Worm (Caenorhabditis elegans): ENCODE results near the gene ceh-19.
"Not testable (repeated sequence)": the region's sequence is repeated elsewhere in the genome, so short reads cannot be mapped to it uniquely, and the experiment has no call there.

Gene ceh-19

DNA sequence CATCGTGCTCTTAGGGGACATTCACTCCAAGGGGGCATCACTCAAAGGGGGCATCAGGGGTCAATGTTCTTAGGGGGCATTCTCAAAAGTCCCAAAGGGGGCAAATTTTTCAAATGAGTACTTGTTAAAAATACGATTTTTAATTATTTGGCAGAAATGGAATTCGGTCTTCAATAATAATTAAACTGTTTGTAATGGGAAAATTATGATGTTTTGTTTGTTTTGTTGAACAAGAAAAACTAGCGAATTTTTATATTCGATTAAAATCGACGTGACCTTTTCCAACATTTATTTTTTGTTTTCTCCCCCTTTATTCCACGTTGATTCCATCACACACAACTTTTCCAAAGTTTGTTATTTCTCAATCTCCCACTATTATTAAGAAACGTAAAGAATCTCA is 11.3 kb upstream of the ceh-19 start, which contains the start of gene F57H12.5:
Gene F57H12.5, plus strand, starts transcription at position 301 of the 400 bp plus-strand sequence.
- TF ChIP-seq him-1 (tag; optimal IDR thresholded peaks at IDR 0.05), result no peak
- TF ChIP-seq W03F9.2 (tag; optimal IDR thresholded peaks at IDR 0.05), result no peak
- no peak for TF ChIP-seq dao-5 (tag; optimal IDR thresholded peaks at IDR 0.05)

DNA sequence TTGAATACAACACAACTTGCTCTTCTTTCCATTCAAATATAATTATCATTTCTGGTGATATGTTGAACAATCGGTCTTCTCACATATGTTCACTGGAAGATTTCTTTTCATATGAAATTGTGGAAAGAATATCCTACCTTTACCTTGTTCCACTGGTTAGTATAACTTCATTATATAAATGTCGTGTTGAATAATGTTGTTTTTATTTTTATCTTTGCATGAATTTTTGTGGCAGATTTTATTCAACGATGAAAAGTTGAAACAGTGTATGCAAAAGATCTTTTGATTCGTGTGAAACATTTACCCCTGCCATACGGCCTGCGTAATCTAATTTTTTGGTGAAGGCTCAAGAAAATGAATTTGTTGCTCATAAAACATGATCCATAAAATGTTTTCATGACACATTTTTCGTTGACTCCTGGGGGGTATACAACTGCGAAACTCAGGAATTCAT is 6.2 kb upstream of the ceh-19 start:
- TF ChIP-seq W03F9.2 (tag; optimal IDR thresholded peaks at IDR 0.05) (no peak), him-1 (tag; optimal IDR thresholded peaks at IDR 0.05) (no peak), dao-5 (tag; optimal IDR thresholded peaks at IDR 0.05) (no peak)

DNA sequence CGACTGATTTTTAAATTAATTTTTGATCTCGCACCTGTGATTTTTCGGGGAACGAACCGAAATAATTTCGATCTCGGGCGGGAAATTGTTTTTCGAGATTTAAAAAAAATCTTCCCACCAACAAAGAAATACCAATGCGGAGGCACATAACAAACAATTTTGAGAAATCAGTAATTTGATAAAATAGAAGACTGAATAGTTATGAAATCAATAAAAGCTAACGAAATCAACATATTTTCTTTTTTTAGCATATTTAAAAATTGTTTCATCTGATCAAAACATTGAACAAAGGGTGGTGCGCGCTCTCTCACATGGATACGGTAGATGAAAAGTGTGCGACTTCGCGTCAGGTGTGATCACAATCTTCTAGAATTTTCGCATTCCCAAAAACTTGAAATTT is 2.3 kb upstream of the ceh-19 start:
- no peak for TF ChIP-seq W03F9.2 (tag; optimal IDR thresholded peaks at IDR 0.05)
- TF ChIP-seq dao-5 (tag; optimal IDR thresholded peaks at IDR 0.05), result no peak
- no peak for TF ChIP-seq him-1 (tag; optimal IDR thresholded peaks at IDR 0.05)

DNA sequence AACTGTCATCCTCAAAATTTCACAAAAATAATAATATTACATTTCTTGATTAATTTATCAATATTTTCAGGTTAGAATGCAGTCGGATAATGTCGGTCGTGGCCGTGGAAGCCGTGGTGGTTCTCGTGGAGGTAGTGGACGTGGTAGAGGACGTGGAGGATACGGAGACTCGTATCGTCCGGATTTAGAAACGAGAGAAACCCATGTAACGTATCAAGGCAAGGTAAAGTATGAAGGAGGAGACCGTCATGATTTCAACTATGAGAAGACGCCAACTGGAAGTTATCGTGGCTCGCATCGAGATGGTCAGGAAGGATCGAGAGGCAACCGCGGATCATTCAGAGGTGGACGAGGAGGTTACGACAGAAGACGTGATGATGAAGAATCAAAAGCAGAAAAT is 1.8 kb upstream of the ceh-19 start, which contains the start of gene frpr-10:
Gene frpr-10, plus strand, starts transcription at position 301 of the 400 bp plus-strand sequence.
- no peak for TF ChIP-seq W03F9.2 (tag; optimal IDR thresholded peaks at IDR 0.05)
- TF ChIP-seq dao-5 (tag; optimal IDR thresholded peaks at IDR 0.05), result no peak
- TF ChIP-seq him-1 (tag; optimal IDR thresholded peaks at IDR 0.05), result no peak

DNA sequence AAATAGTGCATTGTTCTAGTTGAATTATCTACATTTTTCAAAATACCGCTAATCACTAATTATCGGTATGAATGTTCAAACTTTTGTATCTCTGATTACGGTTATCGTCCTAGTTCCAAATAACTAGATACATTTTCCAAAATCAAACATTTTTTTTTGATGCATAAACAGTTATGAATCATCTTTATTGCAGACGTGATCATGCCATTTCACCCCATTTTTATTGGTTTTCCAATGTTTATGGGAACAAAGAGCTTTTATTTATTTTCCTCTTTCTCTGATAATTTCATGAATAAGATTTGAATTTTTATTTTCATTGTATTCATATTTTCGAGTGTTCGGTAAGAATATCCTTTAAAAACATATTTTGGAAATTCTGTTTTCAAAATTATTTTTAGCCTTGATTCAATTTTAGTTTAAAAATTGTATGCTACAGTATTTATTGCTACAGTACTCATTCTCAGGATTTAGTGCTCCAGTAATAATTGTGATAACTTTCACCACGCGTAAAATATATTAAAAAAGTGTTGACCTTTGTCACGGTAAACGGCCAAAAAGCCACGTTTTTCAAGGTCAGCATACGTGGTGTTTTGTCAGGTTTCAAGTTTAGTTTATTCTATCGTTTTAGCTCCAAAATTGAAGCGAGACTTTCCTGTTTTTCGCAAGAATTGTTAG is 1.0 kb upstream of the ceh-19 start, which contains the start of gene csr-1:
Gene csr-1, plus strand, starts transcription at position 625 of the 675 bp plus-strand sequence.
- TF ChIP-seq W03F9.2 (tag; optimal IDR thresholded peaks at IDR 0.05) (no peak), him-1 (tag; optimal IDR thresholded peaks at IDR 0.05) (no peak), dao-5 (tag; optimal IDR thresholded peaks at IDR 0.05) (no peak)

DNA sequence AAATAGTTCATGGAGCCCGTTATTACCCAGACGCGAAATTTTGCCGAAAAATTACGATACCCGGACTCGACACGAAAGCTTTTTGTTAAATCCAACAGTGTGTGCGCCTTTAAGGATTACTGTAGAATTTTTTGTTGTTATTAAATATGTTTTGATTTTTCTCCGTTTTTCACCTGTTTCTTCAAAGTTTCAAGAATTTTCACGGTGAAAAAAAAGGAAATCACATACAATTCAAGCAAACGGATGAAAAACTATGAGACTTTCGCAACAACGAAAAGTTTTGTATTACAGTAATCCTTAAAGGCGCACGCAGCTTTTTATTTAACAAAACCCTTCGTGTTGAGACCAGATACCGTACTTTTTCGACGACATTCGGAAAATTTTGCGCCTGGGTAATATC is 1.7 kb downstream of the ceh-19 start:
- TF ChIP-seq dao-5 (tag; optimal IDR thresholded peaks at IDR 0.05), result no peak
- no peak for TF ChIP-seq him-1 (tag; optimal IDR thresholded peaks at IDR 0.05)
- TF ChIP-seq W03F9.2 (tag; optimal IDR thresholded peaks at IDR 0.05), result no peak

DNA sequence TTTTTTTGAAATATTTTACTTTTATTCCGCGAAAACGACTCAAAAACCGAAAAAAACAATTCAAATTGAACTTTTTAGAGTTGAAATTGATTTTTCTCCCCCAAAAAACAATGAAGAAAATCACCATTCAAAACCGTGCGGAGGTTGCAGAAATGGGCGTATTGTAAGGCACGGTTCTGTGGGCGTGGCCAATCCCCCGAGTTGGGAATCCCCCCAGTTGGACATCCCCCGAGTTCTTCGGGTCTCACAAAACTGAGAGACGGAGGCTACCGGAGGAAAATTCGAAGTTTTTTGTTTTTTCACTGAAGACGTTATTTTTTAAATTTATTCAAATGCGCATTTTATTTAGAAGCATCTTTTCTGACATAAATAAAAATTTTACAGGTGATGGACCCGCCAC is 7.5 kb downstream of the ceh-19 start, which contains the start of gene mcm-3AP:
Gene mcm-3AP, plus strand, starts transcription at position 383 of the 400 bp plus-strand sequence.
- not testable (repeated sequence) for TF ChIP-seq him-1, W03F9.2, dao-5 (tag; optimal IDR thresholded peaks at IDR 0.05)

DNA sequence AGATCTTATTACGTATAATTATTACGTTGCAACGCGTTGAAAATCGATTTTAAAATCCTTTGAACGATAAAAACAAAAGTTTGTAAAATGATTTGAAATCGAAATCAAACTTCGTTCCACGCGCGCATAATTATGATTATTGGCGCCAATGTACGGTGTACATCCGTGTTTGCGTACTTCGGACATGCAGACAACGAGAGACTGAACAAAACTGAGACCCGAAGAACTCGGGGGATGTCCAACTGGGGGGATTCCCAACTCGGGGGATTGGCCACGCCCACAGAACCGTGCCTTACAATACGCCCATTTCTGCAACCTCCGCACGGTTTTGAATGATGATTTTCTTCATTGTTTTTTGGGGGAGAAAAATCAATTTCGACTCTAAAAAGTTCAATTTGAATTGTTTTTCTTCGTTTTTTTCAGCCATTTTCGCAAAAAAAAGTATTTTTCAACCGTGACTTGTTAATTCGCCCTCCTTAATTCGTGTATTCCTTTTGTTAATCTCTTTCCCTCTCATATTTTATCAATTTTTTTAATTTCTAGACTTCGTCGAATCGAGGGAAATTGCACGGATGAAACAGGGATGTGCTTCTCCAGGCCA is 8.8 kb downstream of the ceh-19 start, which contains the start of gene F20D12.12:
Gene F20D12.12, plus strand, starts transcription at position 542 of the 601 bp plus-strand sequence.
- TF ChIP-seq W03F9.2 (tag; optimal IDR thresholded peaks at IDR 0.05), result peak; percentile 46

DNA sequence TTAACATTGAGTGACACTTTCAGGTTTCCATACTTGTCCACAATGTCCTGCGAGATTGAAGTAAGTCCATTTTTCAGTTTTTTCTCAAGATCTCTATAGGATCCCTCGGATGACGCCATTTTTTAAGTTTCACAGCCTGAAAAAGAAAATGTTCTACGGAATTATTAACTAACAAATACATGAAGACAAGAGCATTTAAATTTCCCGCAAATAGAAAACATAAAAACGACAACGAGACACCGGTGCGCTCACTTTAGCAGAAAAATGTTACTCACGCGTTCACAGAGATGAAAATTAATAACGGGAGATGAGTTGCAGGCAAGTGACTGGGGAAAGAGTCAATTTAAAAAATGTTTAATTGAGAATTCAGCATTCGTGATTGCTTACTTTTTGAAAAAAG is 9.3 kb downstream of the ceh-19 start, which contains the start of gene czw-1:
Gene czw-1, minus strand, starts transcription at position 369 of the 400 bp plus-strand sequence.
- TF ChIP-seq him-1 (tag; optimal IDR thresholded peaks at IDR 0.05), result no peak
- TF ChIP-seq W03F9.2 (tag; optimal IDR thresholded peaks at IDR 0.05), result no peak
- TF ChIP-seq dao-5 (tag; optimal IDR thresholded peaks at IDR 0.05), result no peak

DNA sequence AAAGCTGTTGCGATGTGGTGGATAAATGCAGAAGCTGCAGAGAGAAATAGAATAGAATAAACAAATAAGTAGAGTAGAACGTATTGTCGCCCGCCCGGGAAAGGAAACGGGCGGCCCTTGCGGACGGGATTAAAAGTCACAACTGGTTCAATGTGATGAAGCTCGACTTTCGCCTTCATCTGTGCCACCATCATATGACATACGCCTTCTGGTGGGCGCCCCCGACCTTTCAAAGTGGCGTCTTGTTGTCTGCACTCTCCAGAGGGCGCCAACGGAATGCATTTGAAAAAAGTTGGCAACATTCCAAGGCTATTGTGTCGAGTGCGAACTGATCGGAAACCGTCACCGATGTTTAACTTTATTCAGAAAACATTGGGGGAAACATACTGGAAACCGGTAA is 12.5 kb downstream of the ceh-19 start:
- TF ChIP-seq W03F9.2 (tag; optimal IDR thresholded peaks at IDR 0.05), result no peak
- TF ChIP-seq him-1 (tag; optimal IDR thresholded peaks at IDR 0.05), result no peak
- no peak for TF ChIP-seq dao-5 (tag; optimal IDR thresholded peaks at IDR 0.05)

DNA sequence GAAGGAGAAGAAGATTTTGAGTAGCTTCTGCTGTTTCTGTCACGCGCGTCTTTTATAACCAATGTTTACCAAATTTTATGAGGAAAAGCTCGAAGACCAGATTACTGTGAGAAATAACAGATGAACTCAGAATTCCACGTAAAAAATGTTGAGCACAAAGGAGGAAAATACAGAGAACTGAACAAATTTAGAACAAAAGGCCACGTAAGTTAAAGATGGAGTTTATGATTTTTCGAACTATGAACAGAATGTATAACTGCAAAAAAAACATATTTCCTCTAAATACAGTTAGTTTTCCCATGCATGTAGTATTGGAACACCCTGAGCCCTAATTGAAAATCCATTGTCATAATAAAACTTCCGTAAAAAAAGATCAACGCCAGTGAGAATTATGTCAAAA is 14.8 kb downstream of the ceh-19 start, which contains the start of gene exc-9:
Gene exc-9, minus strand, starts transcription at position 101 of the 400 bp plus-strand sequence.
- TF ChIP-seq W03F9.2 (tag; optimal IDR thresholded peaks at IDR 0.05), result no peak
- no peak for TF ChIP-seq him-1 (tag; optimal IDR thresholded peaks at IDR 0.05)
- TF ChIP-seq dao-5 (tag; optimal IDR thresholded peaks at IDR 0.05), result no peak

DNA sequence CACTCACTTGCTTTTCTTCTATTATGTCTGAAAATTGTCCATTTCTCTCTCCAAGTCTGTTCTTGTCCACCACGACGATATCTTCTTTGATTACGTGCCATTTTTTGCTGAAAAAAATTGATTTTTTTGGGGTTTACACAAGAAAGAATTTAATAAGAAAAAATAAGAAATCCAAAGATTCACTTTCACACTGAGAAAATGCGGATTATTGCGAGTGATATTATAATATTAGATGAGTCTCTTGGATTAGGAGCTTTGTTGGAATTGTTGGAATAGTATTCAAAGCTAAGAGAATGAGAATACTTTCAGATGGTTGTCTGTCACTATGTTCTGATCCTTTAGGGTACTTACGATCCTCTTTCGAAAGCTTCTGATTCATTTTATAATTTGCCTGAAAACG is 16.9 kb downstream of the ceh-19 start, which contains the start of gene F20D12.7:
Gene F20D12.7, minus strand, starts transcription at position 101 of the 400 bp plus-strand sequence.
- TF ChIP-seq dao-5 (tag; optimal IDR thresholded peaks at IDR 0.05), result no peak
- no peak for TF ChIP-seq him-1 (tag; optimal IDR thresholded peaks at IDR 0.05)
- no peak for TF ChIP-seq W03F9.2 (tag; optimal IDR thresholded peaks at IDR 0.05)

DNA sequence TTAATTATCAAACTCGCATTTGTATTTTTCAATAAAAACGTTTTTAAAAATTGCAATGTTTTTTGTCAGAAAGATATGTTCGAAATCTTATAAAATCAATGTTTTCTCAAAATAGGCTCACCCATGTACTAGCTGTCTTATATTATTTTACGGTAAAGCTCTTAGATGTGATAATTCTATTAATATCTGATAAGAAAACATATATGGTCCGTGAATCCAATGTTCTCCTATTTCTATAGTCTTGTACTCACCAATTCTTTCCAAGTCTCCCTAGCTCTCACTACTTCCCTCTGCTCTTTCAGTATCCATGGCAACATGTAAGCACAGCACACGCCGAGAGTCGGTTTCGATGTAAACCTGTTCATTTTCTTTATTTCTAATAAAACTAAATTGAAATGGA is 22.0 kb downstream of the ceh-19 start, which contains the start of gene bbs-2:
Gene bbs-2, plus strand, starts transcription at position 301 of the 400 bp plus-strand sequence.
- TF ChIP-seq dao-5 (tag; optimal IDR thresholded peaks at IDR 0.05), result no peak
- TF ChIP-seq W03F9.2 (tag; optimal IDR thresholded peaks at IDR 0.05), result no peak
- no peak for TF ChIP-seq him-1 (tag; optimal IDR thresholded peaks at IDR 0.05)

DNA sequence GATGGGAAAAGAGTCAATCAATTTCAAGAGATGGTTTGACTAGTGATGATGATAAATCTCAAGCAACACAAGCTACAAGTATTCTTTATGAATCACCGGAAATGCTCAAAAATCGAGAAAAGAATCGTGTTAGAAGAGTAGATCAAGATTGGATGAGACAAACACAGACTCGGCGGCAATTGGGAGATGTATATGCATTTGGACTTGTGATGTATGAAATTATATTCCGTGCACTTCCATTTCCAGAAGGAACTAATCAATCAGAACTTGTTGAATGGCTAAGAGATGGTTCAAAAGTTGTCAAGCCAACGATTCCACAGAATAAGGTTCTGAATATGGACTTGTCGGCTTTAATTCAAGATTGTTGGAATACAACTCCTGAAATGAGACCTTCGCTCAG is 23.9 kb downstream of the ceh-19 start:
- TF ChIP-seq dao-5 (tag; optimal IDR thresholded peaks at IDR 0.05), result no peak
- TF ChIP-seq him-1 (tag; optimal IDR thresholded peaks at IDR 0.05), result no peak
- TF ChIP-seq W03F9.2 (tag; optimal IDR thresholded peaks at IDR 0.05), result no peak
